Fruit fly (Drosophila melanogaster) whole organism, adult: ENCODE data around the gene CG18301.

ENCODE experiments used
- CG12768 ChIP-seq: fragments of 200-800 bp; sonication (Bioruptor generic); optimal IDR thresholded peaks from 2 replicates; lab custom pipeline; 2017; ENCODE audit warnings: missing biosample characterization, missing genetic modification characterization, mild to moderate bottlenecking, moderate library complexity, missing genetic modification reagents
- CG14711 ChIP-seq: fragments of 200-800 bp; sonication (Bioruptor generic); optimal IDR thresholded peaks from 2 replicates; lab custom pipeline; 2018; ENCODE audit warnings: missing biosample characterization, mild to moderate bottlenecking, missing genetic modification characterization, moderate library complexity
- Mnt ChIP-seq: fragments of 200-800 bp; sonication (Bioruptor generic); optimal IDR thresholded peaks from 2 replicates; lab custom pipeline; 2016; ENCODE audit warnings: missing biosample characterization, mild to moderate bottlenecking, missing genetic modification characterization
- bab1 ChIP-seq: fragments of 200-800 bp; sonication (Bioruptor generic); optimal IDR thresholded peaks from 3 replicates; lab custom pipeline; 2019; ENCODE audit warnings: missing biosample characterization, mild to moderate bottlenecking, missing genetic modification characterization, moderate library complexity
- cnc ChIP-seq, 2 experiments: fragments of >200 bp; optimal IDR thresholded peaks; 2 replicates each; lab custom pipeline; 2017
- pad ChIP-seq: fragments of 200-800 bp; sonication (Bioruptor generic); optimal IDR thresholded peaks from 3 replicates; lab custom pipeline; 2017; ENCODE audit warnings: missing biosample characterization, missing genetic modification characterization, mild to moderate bottlenecking, moderate library complexity, missing genetic modification reagents

- TF ChIP-seq CG14711 (no peak), pad (GFP tag; lab: Kevin White, UChicago) (no peak), Mnt (GFP tag; lab: Kevin White, UChicago) (no peak), CG12768 (GFP tag; lab: Kevin White, UChicago) (no peak), cnc (optimal IDR thresholded peaks at IDR 0.05; lab: Kevin White, UChicago) (no peak), bab1 (GFP tag; lab: Kevin White, UChicago) (no peak)
Measured at dm6 chr2L:10499608-10500007, 32.0 kb upstream of the CG18301 start.
